Worm (Caenorhabditis elegans): Measurements from ENCODE around the gene mrps-18.C.
A peak's percentile ranks its signal among the peaks of the same experiment; 100 is the strongest.

The mrps-18.C gene

ce11 chrII:6729331-6729730 lies 6.7 kb upstream of the mrps-18.C start, which contains the start of gene T14B4.8:
Gene T14B4.8 (minus strand): TSS chrII:6729390.
- TF ChIP-seq C34F6.9 (tag; optimal IDR thresholded peaks at IDR 0.05) (peak; percentile 45), mab-5 (tag; optimal IDR thresholded peaks at IDR 0.05) (no peak), R02D3.7 (tag; optimal IDR thresholded peaks at IDR 0.05) (no peak), nhr-77 (tag; optimal IDR thresholded peaks at IDR 0.05) (no peak), lin-11 (tag; optimal IDR thresholded peaks at IDR 0.05) (no peak), nhr-10 (tag; optimal IDR thresholded peaks at IDR 0.05) (no peak), mdl-1 (tag; optimal IDR thresholded peaks at IDR 0.05) (no peak), lin-39 (tag; optimal IDR thresholded peaks at IDR 0.05) (no peak), lsy-2 (tag; optimal IDR thresholded peaks at IDR 0.05) (peak in 1 of 2 experiments; percentile 8), dmd-4 (tag; optimal IDR thresholded peaks at IDR 0.05) (no peak), F13H6.1 (tag; optimal IDR thresholded peaks at IDR 0.05) (no peak), ceh-82 (tag; optimal IDR thresholded peaks at IDR 0.05) (no peak), ama-1 (optimal IDR thresholded peaks at IDR 0.05) (no peak), nhr-129 (tag; optimal IDR thresholded peaks at IDR 0.05) (peak; percentile 18), crh-2 (tag; optimal IDR thresholded peaks at IDR 0.05) (no peak), elt-3 (tag; optimal IDR thresholded peaks at IDR 0.05) (no peak), zag-1 (tag; optimal IDR thresholded peaks at IDR 0.05) (peak; percentile 23), unc-39 (tag; optimal IDR thresholded peaks at IDR 0.05) (no peak), elt-1 (tag; optimal IDR thresholded peaks at IDR 0.05) (no peak), nhr-11 (tag; optimal IDR thresholded peaks at IDR 0.05) (no peak), unc-55 (GFP tag; optimal IDR thresholded peaks at IDR 0.05) (peak; percentile 51), sma-3 (GFP tag; optimal IDR thresholded peaks at IDR 0.05) (no peak), ztf-11 (tag; optimal IDR thresholded peaks at IDR 0.05) (no peak), ztf-1 (GFP tag; conservative IDR thresholded peaks at IDR 0.05) (no peak), snpc-4 (tag; optimal IDR thresholded peaks at IDR 0.05) (peak; percentile 4)

DNA sequence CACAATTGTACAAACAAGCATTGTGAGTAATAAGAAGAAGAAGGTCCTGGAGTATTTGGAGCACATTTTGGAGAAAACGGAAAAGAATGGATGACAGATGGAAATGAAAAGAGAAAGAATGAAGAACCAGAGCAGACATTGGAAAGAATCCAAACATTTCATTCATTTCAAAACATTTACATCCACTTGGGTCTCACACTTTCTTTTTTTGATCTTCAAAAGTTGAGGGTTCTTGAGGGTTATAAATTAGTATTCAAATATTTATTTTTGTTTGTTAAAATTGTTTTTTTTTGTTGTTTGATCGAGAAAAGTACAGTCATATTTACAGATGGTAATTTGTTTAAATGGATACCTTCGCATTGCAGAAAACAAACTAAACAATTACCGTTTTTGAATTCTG lies 2.3 kb upstream of the mrps-18.C start, which contains the start of gene T14B4.9:
T14B4.9 (minus strand) TSS at position 101 of the 400 bp plus-strand sequence.
- TF ChIP-seq elt-3 (tag; optimal IDR thresholded peaks at IDR 0.05) = no peak

ce11 chrII:6734674-6735073 lies 1.3 kb upstream of the mrps-18.C start, which contains the start of gene T14B4.3:
Gene T14B4.3 (plus strand): TSS chrII:6734937.
- TF ChIP-seq fos-1 (tag; optimal IDR thresholded peaks at IDR 0.05) = peak; percentile 29
- peak; percentile 25 to 87 for TF ChIP-seq lsy-2 (tag; optimal IDR thresholded peaks at IDR 0.05)
- peak; percentile 40 for TF ChIP-seq nhr-21 (tag; optimal IDR thresholded peaks at IDR 0.05)
- no peak for TF ChIP-seq nhr-12 (tag; optimal IDR thresholded peaks at IDR 0.05)
- no peak for TF ChIP-seq lin-39 (tag; optimal IDR thresholded peaks at IDR 0.05)
- TF ChIP-seq unc-55 (GFP tag; optimal IDR thresholded peaks at IDR 0.05) = peak; percentile 87
- peak; percentile 78 for TF ChIP-seq C34F6.9 (tag; optimal IDR thresholded peaks at IDR 0.05)
- TF ChIP-seq mdl-1 (tag; optimal IDR thresholded peaks at IDR 0.05) = no peak
- TF ChIP-seq nhr-129 (tag; optimal IDR thresholded peaks at IDR 0.05) = peak; percentile 65
- TF ChIP-seq egl-27 (tag; optimal IDR thresholded peaks at IDR 0.05) = no peak
- TF ChIP-seq Y55F3AM.14 (GFP tag; optimal IDR thresholded peaks at IDR 0.05) = no peak
- no peak for TF ChIP-seq nhr-11 (tag; optimal IDR thresholded peaks at IDR 0.05)
- no peak for TF ChIP-seq elt-1 (tag; optimal IDR thresholded peaks at IDR 0.05)
- TF ChIP-seq nhr-6 (tag; optimal IDR thresholded peaks at IDR 0.05) = no peak
- TF ChIP-seq ztf-11 (tag; optimal IDR thresholded peaks at IDR 0.05) = no peak
- TF ChIP-seq mbf-1 (tag; optimal IDR thresholded peaks at IDR 0.05) = no peak
- no peak for TF ChIP-seq ZK546.5 (tag; optimal IDR thresholded peaks at IDR 0.05)
- peak; percentile 50 for TF ChIP-seq F13H6.1 (tag; optimal IDR thresholded peaks at IDR 0.05)
- no peak for TF ChIP-seq blmp-1 (tag; optimal IDR thresholded peaks at IDR 0.05; ENCODE audit: insufficient read depth)
- peak; percentile 51 for TF ChIP-seq sma-9 (GFP tag; optimal IDR thresholded peaks at IDR 0.05)
- no peak for TF ChIP-seq sma-9 (tag; optimal IDR thresholded peaks at IDR 0.05)
- peak; percentile 2 for TF ChIP-seq snpc-4 (tag; optimal IDR thresholded peaks at IDR 0.05)
- TF ChIP-seq nhr-23 (tag; optimal IDR thresholded peaks at IDR 0.05) = no peak
- no peak for TF ChIP-seq elt-3 (tag; optimal IDR thresholded peaks at IDR 0.05)
- peak; percentile 66 for TF ChIP-seq gmeb-1 (tag; optimal IDR thresholded peaks at IDR 0.05)
- peak; percentile 47 for TF ChIP-seq lin-13 (GFP tag; optimal IDR thresholded peaks at IDR 0.05)
- peak; percentile 68 for TF ChIP-seq crh-2 (tag; optimal IDR thresholded peaks at IDR 0.05)
- peak; percentile 72 for TF ChIP-seq sma-3 (GFP tag; optimal IDR thresholded peaks at IDR 0.05)
